Worm (Caenorhabditis elegans) whole organism, mixed stage, embryonic: Measurements from ENCODE around the gene pmt-1.

Experiments used
- blmp-1 ChIP-seq: fragments of 150-350 bp; optimal IDR thresholded peaks from 2 replicates; lab custom pipeline; 2014; ENCODE audit warnings: missing biosample characterization, missing genetic modification characterization
- ces-1 ChIP-seq: fragments of 150-350 bp; optimal IDR thresholded peaks from 2 replicates; lab custom pipeline; 2014; ENCODE audit warnings: missing biosample characterization, missing genetic modification reagents, missing genetic modification characterization
- nhr-76 ChIP-seq: sonication (generic microtip); optimal IDR thresholded peaks from 2 replicates; lab custom pipeline; 2017; ENCODE audit warnings: missing biosample characterization, missing genetic modification characterization
- ztf-11 ChIP-seq: fragments of 150-350 bp; optimal IDR thresholded peaks from 2 replicates; lab custom pipeline; 2014; ENCODE audit warnings: missing biosample characterization, missing genetic modification characterization

DNA sequence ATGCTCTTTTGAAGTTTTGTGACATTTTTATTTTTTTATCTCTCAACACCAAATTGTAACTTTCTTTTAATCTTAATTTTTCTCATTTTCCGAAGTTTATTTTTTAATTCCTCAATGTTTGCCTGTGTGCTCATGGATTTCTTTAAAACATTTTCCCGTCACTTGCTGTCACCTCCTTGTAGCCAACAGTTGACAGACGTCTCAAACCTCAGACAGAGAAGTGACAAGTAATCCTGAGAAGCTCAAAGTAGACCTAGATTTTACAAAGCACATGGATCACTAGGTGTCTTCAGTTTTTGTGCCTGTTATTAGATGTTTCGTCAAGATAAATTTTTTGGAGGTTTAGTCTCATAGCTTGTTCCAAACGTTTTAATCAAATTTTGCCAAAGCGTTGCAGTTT, 27.4 kb upstream of the pmt-1 start:
- no peak for TF ChIP-seq blmp-1 (tag; lab: Kevin White, UChicago)
- no peak for TF ChIP-seq ztf-11 (tag; lab: Kevin White, UChicago)
- no peak for TF ChIP-seq nhr-76
- no peak for TF ChIP-seq ces-1 (GFP tag; lab: Kevin White, UChicago)
